Fruit fly (Drosophila melanogaster) whole organism, embryonic: ENCODE results near the gene Sfxn2.

Experiments used
- Abd-B ChIP-seq: fragments of 200-800 bp; sonication (Bioruptor generic); optimal IDR thresholded peaks from 2 replicates; lab custom pipeline; 2018; ENCODE audit warnings: missing biosample characterization, mild to moderate bottlenecking, missing genetic modification characterization, moderate library complexity
- Atf-2 ChIP-seq: fragments of 200-800 bp; sonication (Bioruptor generic); optimal IDR thresholded peaks from 2 replicates; lab custom pipeline; 2016; ENCODE audit warnings: missing biosample characterization, missing genetic modification characterization
- CG10959 ChIP-seq: fragments of 200-800 bp; sonication (Bioruptor generic); IDR thresholded peaks from 2 replicates; pipeline ENCODE4 v1.3.6; 2022; ENCODE audit warnings: missing biosample characterization, missing genetic modification characterization
- CG11695 ChIP-seq: fragments of 200-800 bp; sonication (Bioruptor generic); IDR thresholded peaks from 3 replicates; pipeline ENCODE4 v1.3.6; 2022; ENCODE audit warnings: missing biosample characterization, missing genetic modification characterization
- CG11696 ChIP-seq: fragments of 200-800 bp; sonication (Bioruptor generic); IDR thresholded peaks from 2 replicates; pipeline ENCODE4 v1.3.6; 2022; ENCODE audit warnings: missing biosample characterization, missing genetic modification characterization
- CG13123 ChIP-seq: fragments of 200-800 bp; sonication (Bioruptor generic); optimal IDR thresholded peaks from 2 replicates; lab custom pipeline; 2016; ENCODE audit warnings: missing biosample characterization, missing genetic modification characterization
- CG14014 ChIP-seq: fragments of 200-800 bp; sonication (Bioruptor generic); IDR thresholded peaks from 2 replicates; pipeline ENCODE4 v1.3.6; 2022; ENCODE audit warnings: missing biosample characterization, missing genetic modification characterization
- CG15601 ChIP-seq: fragments of 200-800 bp; sonication (Bioruptor generic); optimal IDR thresholded peaks from 3 replicates; lab custom pipeline; 2019; ENCODE audit warnings: missing biosample characterization, mild to moderate bottlenecking, missing genetic modification characterization, moderate library complexity
- CG16813 ChIP-seq: fragments of 200-800 bp; sonication (Bioruptor generic); IDR thresholded peaks from 3 replicates; pipeline ENCODE4 v1.3.6; 2022; ENCODE audit warnings: missing biosample characterization, missing genetic modification characterization; ENCODE audit not compliant: partially characterized antibody
- CG17186 ChIP-seq: fragments of 200-800 bp; sonication (Bioruptor generic); optimal IDR thresholded peaks from 3 replicates; lab custom pipeline; 2017; ENCODE audit warnings: missing biosample characterization, missing genetic modification reagents, missing genetic modification characterization
- CG18011 ChIP-seq: fragments of 200-800 bp; sonication (Bioruptor generic); optimal IDR thresholded peaks from 2 replicates; lab custom pipeline; 2017; ENCODE audit warnings: missing biosample characterization, missing genetic modification characterization, mild to moderate bottlenecking, moderate library complexity, missing genotype
- CG2199 ChIP-seq: fragments of 200-800 bp; sonication (Bioruptor generic); IDR thresholded peaks from 3 replicates; pipeline ENCODE4 v1.3.6; 2022; ENCODE audit warnings: missing biosample characterization, missing genetic modification characterization
- CG3065 ChIP-seq: fragments of 200-800 bp; sonication (Bioruptor generic); optimal IDR thresholded peaks from 2 replicates; lab custom pipeline; 2016; ENCODE audit warnings: missing biosample characterization, missing genetic modification characterization
- CG34224 ChIP-seq: fragments of 200-800 bp; sonication (Bioruptor generic); IDR thresholded peaks from 3 replicates; pipeline ENCODE4 v1.3.6; 2022; ENCODE audit warnings: missing biosample characterization, missing genetic modification characterization; ENCODE audit not compliant: partially characterized antibody
- CG4328 ChIP-seq: fragments of 200-800 bp; sonication (Bioruptor generic); optimal IDR thresholded peaks from 3 replicates; lab custom pipeline; 2017; ENCODE audit warnings: missing biosample characterization, missing genetic modification reagents, missing genetic modification characterization
- CG4360 ChIP-seq: fragments of 200-800 bp; sonication (Bioruptor generic); IDR thresholded peaks from 2 replicates; pipeline ENCODE4 v1.3.6; 2022; ENCODE audit warnings: missing biosample characterization, missing genetic modification characterization
- CG9215 ChIP-seq: fragments of 200-800 bp; sonication (Bioruptor generic); IDR thresholded peaks from 2 replicates; pipeline ENCODE4 v1.3.6; 2022; ENCODE audit warnings: missing biosample characterization, missing genetic modification characterization
- CHES-1-like ChIP-seq: fragments of 200-800 bp; sonication (Bioruptor generic); optimal IDR thresholded peaks from 2 replicates; lab custom pipeline; 2016; ENCODE audit warnings: missing biosample characterization, missing genetic modification characterization
- Dbx ChIP-seq: fragments of 200-800 bp; sonication (Bioruptor generic); IDR thresholded peaks from 3 replicates; pipeline ENCODE4 v1.3.6; 2022; ENCODE audit warnings: missing biosample characterization, missing genetic modification characterization
- Dip3 ChIP-seq: fragments of 200-800 bp; sonication (Bioruptor generic); optimal IDR thresholded peaks from 3 replicates; lab custom pipeline; 2016; ENCODE audit warnings: missing biosample characterization, missing genetic modification characterization
- Dp ChIP-seq: fragments of 200-800 bp; sonication (Bioruptor generic); optimal IDR thresholded peaks from 2 replicates; lab custom pipeline; 2018; ENCODE audit warnings: missing biosample characterization, mild to moderate bottlenecking, missing genetic modification characterization, moderate library complexity
- Fer3 ChIP-seq: fragments of 200-800 bp; sonication (Bioruptor generic); optimal IDR thresholded peaks from 2 replicates; lab custom pipeline; 2018; ENCODE audit warnings: missing biosample characterization, mild to moderate bottlenecking, missing genetic modification characterization, moderate library complexity
- Gsc ChIP-seq: fragments of 200-800 bp; sonication (Bioruptor generic); IDR thresholded peaks from 2 replicates; pipeline ENCODE4 v1.3.6; 2022; ENCODE audit warnings: missing biosample characterization, missing genetic modification characterization
- Hr78 ChIP-seq, 2 experiments: fragments of 200-800 bp in 1 of 2; fragments of >200 bp in 1 of 2; sonication (Bioruptor generic) in 1 of 2; optimal IDR thresholded peaks; 2 replicates each; lab custom pipeline; 2017 to 2019; ENCODE audit warnings: missing biosample characterization in 2 of 2, missing genetic modification characterization in 2 of 2, mild to moderate bottlenecking in 1 of 2, moderate library complexity in 1 of 2
- Lim3 ChIP-seq: fragments of 200-800 bp; sonication (Bioruptor generic); IDR thresholded peaks from 2 replicates; pipeline ENCODE4 v1.3.6; 2022; ENCODE audit warnings: missing biosample characterization, missing genetic modification characterization
- Mad ChIP-seq: fragments of 200-800 bp; sonication (Bioruptor generic); optimal IDR thresholded peaks from 2 replicates; lab custom pipeline; 2016; ENCODE audit warnings: missing biosample characterization, missing genetic modification characterization
- NC2β ChIP-seq: fragments of 200-800 bp; sonication (Bioruptor generic); optimal IDR thresholded peaks from 2 replicates; lab custom pipeline; 2016; ENCODE audit warnings: missing biosample characterization, missing genetic modification characterization
- Rx ChIP-seq: fragments of 200-800 bp; sonication (Bioruptor generic); IDR thresholded peaks from 2 replicates; pipeline ENCODE4 v1.3.6; 2022; ENCODE audit warnings: missing biosample characterization, missing genetic modification characterization
- Usf ChIP-seq: fragments of 200-800 bp; sonication (Bioruptor generic); optimal IDR thresholded peaks from 2 replicates; lab custom pipeline; 2017; ENCODE audit warnings: missing genotype, missing biosample characterization, missing genetic modification characterization
- ase ChIP-seq: fragments of 200-800 bp; sonication (Bioruptor generic); IDR thresholded peaks from 3 replicates; pipeline ENCODE4 v1.3.6; 2022; ENCODE audit warnings: missing biosample characterization, missing genetic modification characterization
- cg ChIP-seq: fragments of 200-800 bp; sonication (Bioruptor generic); optimal IDR thresholded peaks from 3 replicates; lab custom pipeline; 2019; ENCODE audit warnings: missing biosample characterization, mild to moderate bottlenecking, missing genetic modification characterization, moderate library complexity
- dimm ChIP-seq: fragments of 200-800 bp; sonication (Bioruptor generic); IDR thresholded peaks from 2 replicates; pipeline ENCODE4 v1.3.6; 2022; ENCODE audit warnings: missing biosample characterization, missing genetic modification characterization
- dmrt11E ChIP-seq: fragments of 200-800 bp; sonication (Bioruptor generic); optimal IDR thresholded peaks from 3 replicates; lab custom pipeline; 2018; ENCODE audit warnings: missing biosample characterization, mild to moderate bottlenecking, missing genetic modification characterization, moderate library complexity
- exex ChIP-seq: fragments of 200-800 bp; sonication (Bioruptor generic); optimal IDR thresholded peaks from 4 replicates; lab custom pipeline; 2018; ENCODE audit warnings: missing biosample characterization, mild to moderate bottlenecking, missing genetic modification characterization, moderate library complexity
- fd102C ChIP-seq: fragments of 200-800 bp; sonication (Bioruptor generic); optimal IDR thresholded peaks from 2 replicates; lab custom pipeline; 2018; ENCODE audit warnings: missing biosample characterization, mild to moderate bottlenecking, missing genetic modification characterization, moderate library complexity
- gfzf ChIP-seq: fragments of 200-800 bp; sonication (Bioruptor generic); optimal IDR thresholded peaks from 2 replicates; lab custom pipeline; 2016; ENCODE audit warnings: missing biosample characterization, mild to moderate bottlenecking, missing genetic modification characterization, moderate library complexity
- grn ChIP-seq: fragments of 200-800 bp; sonication (Bioruptor generic); optimal IDR thresholded peaks from 3 replicates; lab custom pipeline; 2017; ENCODE audit warnings: missing biosample characterization, missing genetic modification characterization
- ham ChIP-seq: fragments of 200-800 bp; sonication (Bioruptor generic); IDR thresholded peaks from 2 replicates; pipeline ENCODE4 v1.3.6; 2022; ENCODE audit warnings: missing biosample characterization, missing genetic modification characterization
- hth ChIP-seq: fragments of >200 bp; optimal IDR thresholded peaks from 2 replicates; lab custom pipeline; 2017; ENCODE audit warnings: inconsistent platforms
- jigr1 ChIP-seq: fragments of 200-800 bp; sonication (Bioruptor generic); IDR thresholded peaks from 3 replicates; pipeline ENCODE4 v1.3.6; 2022; ENCODE audit warnings: missing biosample characterization, missing genetic modification characterization
- kay ChIP-seq: fragments of 200-800 bp; sonication (Bioruptor generic); optimal IDR thresholded peaks from 2 replicates; lab custom pipeline; 2016; ENCODE audit warnings: missing biosample characterization, missing genetic modification characterization
- lmd ChIP-seq: fragments of 200-800 bp; sonication (Bioruptor generic); IDR thresholded peaks from 2 replicates; pipeline ENCODE4 v1.3.6; 2022; ENCODE audit warnings: missing biosample characterization, missing genetic modification characterization
- nau ChIP-seq: fragments of 200-800 bp; sonication (Bioruptor generic); optimal IDR thresholded peaks from 3 replicates; lab custom pipeline; 2017; ENCODE audit warnings: missing biosample characterization, mild to moderate bottlenecking, missing genetic modification characterization, missing genetic modification reagents
- odd ChIP-seq: fragments of 200-800 bp; sonication (Bioruptor generic); optimal IDR thresholded peaks from 2 replicates; lab custom pipeline; 2017; ENCODE audit warnings: missing biosample characterization, mild to moderate bottlenecking, missing genetic modification characterization
- pan ChIP-seq, 4 experiments: fragments of >200 bp in 3 of 4; fragments of 200-800 bp in 1 of 4; sonication (Bioruptor generic) in 1 of 4; optimal IDR thresholded peaks in 3 of 4; IDR thresholded peaks in 1 of 4; 2 replicates each; pipeline versions ENCODE4 v1.3.6 to Lab custom; 2017 to 2022; ENCODE audit warnings: missing biosample characterization in 2 of 4, missing genetic modification characterization in 2 of 4, mixed read lengths in 1 of 4
- ranshi ChIP-seq: fragments of 200-800 bp; sonication (Bioruptor generic); IDR thresholded peaks from 2 replicates; pipeline ENCODE4 v1.3.6; 2022; ENCODE audit warnings: missing biosample characterization, missing genetic modification characterization
- stc ChIP-seq: fragments of 200-800 bp; sonication (Bioruptor generic); IDR thresholded peaks from 2 replicates; pipeline ENCODE4 v1.3.6; 2022; ENCODE audit warnings: missing biosample characterization, missing genetic modification characterization
- vvl ChIP-seq: fragments of 200-800 bp; sonication (Bioruptor generic); IDR thresholded peaks from 2 replicates; pipeline ENCODE4 v1.3.6; 2022; ENCODE audit warnings: missing biosample characterization, missing genetic modification characterization
- zf30C ChIP-seq: fragments of 200-800 bp; sonication (Bioruptor generic); optimal IDR thresholded peaks from 3 replicates; lab custom pipeline; 2018; ENCODE audit warnings: missing biosample characterization, mild to moderate bottlenecking, missing genetic modification characterization

The Sfxn2 gene

dm6 chr3L:19086364-19087200, 23.6 kb downstream of the Sfxn2 start, which contains the start of gene Mkp3 (continued):
- peak; percentile 70 for TF ChIP-seq Abd-B (GFP tag; lab: Kevin White, UChicago)
- no peak for TF ChIP-seq Dp (GFP tag; lab: Kevin White, UChicago)
- TF ChIP-seq Rx (GFP tag; lab: Robert Waterston, UW): peak; percentile 66
- no peak for TF ChIP-seq CG2199
- peak; percentile 90 for TF ChIP-seq ranshi (GFP tag; lab: Robert Waterston, UW)
- TF ChIP-seq CG14014 (GFP tag; lab: Robert Waterston, UW): peak; percentile 91
- TF ChIP-seq CG15601: peak; percentile 85
- TF ChIP-seq nau (GFP tag; lab: Kevin White, UChicago): peak; percentile 81
- no peak for TF ChIP-seq pan (optimal IDR thresholded peaks at IDR 0.05; lab: Kevin White, UChicago)
- peak in 1 of 2 experiments; percentile 93 for TF ChIP-seq pan (GFP tag; optimal IDR thresholded peaks at IDR 0.05 in 1 of 2, IDR thresholded peaks at IDR 0.05 in 1 of 2)
- no peak for TF ChIP-seq hth (lab: Kevin White, UChicago)
- TF ChIP-seq CG18011 (GFP tag; lab: Kevin White, UChicago): peak; percentile 80
- TF ChIP-seq CG9215 (GFP tag; lab: Robert Waterston, UW): peak; percentile 83
- TF ChIP-seq CG17186 (GFP tag; lab: Kevin White, UChicago): no peak
- no peak for TF ChIP-seq fd102C (GFP tag; lab: Kevin White, UChicago)
- TF ChIP-seq ham (GFP tag; lab: Robert Waterston, UW): peak; percentile 41
- TF ChIP-seq vvl (GFP tag; lab: Robert Waterston, UW): peak; percentile 94
- TF ChIP-seq CG4328 (GFP tag; lab: Kevin White, UChicago): peak; percentile 86
- peak; percentile 9 for TF ChIP-seq CG13123 (GFP tag; lab: Kevin White, UChicago)
- TF ChIP-seq lmd: peak; percentile 89
- peak in 1 of 2 experiments; percentile 69 for TF ChIP-seq Hr78 (GFP tag; optimal IDR thresholded peaks at IDR 0.05; lab: Kevin White, UChicago)
- peak; percentile 64 for TF ChIP-seq Usf
- no peak for TF ChIP-seq Dip3
- TF ChIP-seq exex (tag; lab: Kevin White, UChicago): peak; percentile 63
- no peak for TF ChIP-seq jigr1 (GFP tag; lab: Robert Waterston, UW)
- peak; percentile 17 for TF ChIP-seq CG3065
- no peak; the same call in 1 of the 2 replicates for TF ChIP-seq CG11696 (GFP tag; lab: Robert Waterston, UW)
- no peak for TF ChIP-seq Atf-2 (GFP tag; lab: Kevin White, UChicago)
- TF ChIP-seq CG10959 (GFP tag; lab: Robert Waterston, UW): peak; percentile 51
- peak; percentile 61 for TF ChIP-seq dmrt11E (tag; lab: Kevin White, UChicago)
- peak; percentile 83 for TF ChIP-seq ase
- TF ChIP-seq cg: peak; percentile 63
- no peak for TF ChIP-seq gfzf
- TF ChIP-seq CG4360 (GFP tag; lab: Robert Waterston, UW): peak; percentile 42
- no peak for TF ChIP-seq CHES-1-like
- TF ChIP-seq dimm (GFP tag; lab: Robert Waterston, UW): peak; percentile 61; the same call in 1 of the 2 replicates
- TF ChIP-seq Mad (GFP tag; lab: Kevin White, UChicago): peak; percentile 59
- peak; percentile 90 for TF ChIP-seq Fer3 (tag; lab: Kevin White, UChicago)
- no peak for TF ChIP-seq NC2β (GFP tag; lab: Kevin White, UChicago)
- no peak for TF ChIP-seq zf30C
- peak; percentile 86 for TF ChIP-seq odd (GFP tag; lab: Kevin White, UChicago)
- TF ChIP-seq CG34224 (GFP tag; lab: Robert Waterston, UW): no peak
- TF ChIP-seq CG16813 (GFP tag; lab: Robert Waterston, UW): no peak
- peak; percentile 96 for TF ChIP-seq CG11695 (GFP tag; lab: Robert Waterston, UW)
- TF ChIP-seq Gsc (GFP tag; lab: Robert Waterston, UW): no peak
- TF ChIP-seq grn: no peak
- peak; percentile 36 for TF ChIP-seq kay (GFP tag; lab: Kevin White, UChicago)
- TF ChIP-seq Dbx (GFP tag; lab: Robert Waterston, UW): peak; percentile 87
- 0 out of 2 replicates have a peak, but pooled peaks have one; percentile 6 for TF ChIP-seq Lim3 (GFP tag; lab: Robert Waterston, UW)
- TF ChIP-seq stc (GFP tag; lab: Robert Waterston, UW): peak; percentile 93
